Worm (Caenorhabditis elegans) whole organism, L3 larva: ENCODE measurements around the gene adt-1.

Experiments
- ZK546.5 ChIP-seq: sonication (generic microtip); optimal IDR thresholded peaks from 2 replicates; lab custom pipeline; 2017; ENCODE audit warnings: missing biosample characterization, missing genetic modification characterization
- ceh-82 ChIP-seq: fragments of 150-350 bp; optimal IDR thresholded peaks from 2 replicates; lab custom pipeline; 2014; ENCODE audit warnings: missing biosample characterization, missing genetic modification characterization
- egl-27 ChIP-seq: sonication (generic microtip); optimal IDR thresholded peaks from 4 replicates; lab custom pipeline; 2017; ENCODE audit warnings: missing biosample characterization, missing genetic modification reagents, missing genetic modification characterization
- elt-2 ChIP-seq: sonication (generic microtip); optimal IDR thresholded peaks from 2 replicates; lab custom pipeline; 2016; ENCODE audit warnings: missing genetic modification reagents, mild to moderate bottlenecking, missing genetic modification characterization, missing compliant biosample characterization
- fkh-10 ChIP-seq: sonication (generic microtip); optimal IDR thresholded peaks from 2 replicates; lab custom pipeline; 2017; ENCODE audit warnings: missing biosample characterization, missing genetic modification reagents, missing genetic modification characterization
- fos-1 ChIP-seq: fragments of 150-350 bp; optimal IDR thresholded peaks from 2 replicates; lab custom pipeline; 2014; ENCODE audit warnings: missing biosample characterization, missing genetic modification characterization
- lin-15B ChIP-seq: fragments of 150-350 bp; optimal IDR thresholded peaks from 2 replicates; lab custom pipeline; 2014; ENCODE audit warnings: missing biosample characterization, missing genetic modification characterization
- lsy-12 ChIP-seq: sonication (generic microtip); optimal IDR thresholded peaks from 2 replicates; lab custom pipeline; 2016; ENCODE audit warnings: mild to moderate bottlenecking, missing genetic modification characterization, missing compliant biosample characterization
- nhr-77 ChIP-seq: fragments of 150-350 bp; optimal IDR thresholded peaks from 2 replicates; lab custom pipeline; 2014; ENCODE audit warnings: missing biosample characterization, missing genetic modification characterization
- sea-2 ChIP-seq: fragments of 150-350 bp; sonication (generic microtip); optimal IDR thresholded peaks from 4 replicates; lab custom pipeline; 2014; ENCODE audit warnings: missing biosample characterization, missing genetic modification reagents, missing genetic modification characterization
- ztf-4 ChIP-seq: fragments of 150-350 bp; optimal IDR thresholded peaks from 2 replicates; lab custom pipeline; 2014; ENCODE audit warnings: missing biosample characterization, missing genetic modification characterization

DNA sequence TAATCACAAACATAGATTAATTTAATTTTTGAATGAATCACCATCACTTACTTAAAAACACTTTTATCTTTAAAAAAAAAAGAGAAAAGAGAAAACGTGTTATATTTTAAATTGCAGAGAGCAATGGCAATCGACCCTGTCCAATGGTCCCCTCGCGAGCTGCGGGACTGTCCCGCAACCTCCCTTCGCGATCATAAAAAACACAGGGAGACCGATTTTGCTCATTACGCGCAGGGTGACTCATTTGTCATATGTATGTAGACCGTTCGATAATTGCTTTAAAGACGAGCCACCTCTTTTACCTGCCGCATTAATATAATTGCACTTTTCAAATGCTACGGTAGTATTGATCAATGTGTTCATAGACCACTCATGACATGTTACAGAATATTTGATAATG, 51.4 kb downstream of the adt-1 start:
- TF ChIP-seq lin-15B (tag; lab: Kevin White, UChicago) (no peak), lsy-12 (tag; lab: Kevin White, UChicago) (no peak), ceh-82 (tag; lab: Kevin White, UChicago) (no peak), nhr-77 (tag; lab: Kevin White, UChicago) (no peak), sea-2 (GFP tag; lab: Kevin White, UChicago) (no peak), fkh-10 (GFP tag; lab: Kevin White, UChicago) (no peak), ztf-4 (tag; lab: Kevin White, UChicago) (no peak), ZK546.5 (tag; lab: Kevin White, UChicago) (no peak), elt-2 (tag; lab: Kevin White, UChicago) (no peak), fos-1 (tag; lab: Kevin White, UChicago) (no peak), egl-27 (tag; lab: Kevin White, UChicago) (no peak)
